Worm (Caenorhabditis elegans) whole organism, L3 larva: ENCODE data around the gene best-12.

ENCODE experiments used
- ZK546.5 ChIP-seq: sonication (generic microtip); optimal IDR thresholded peaks from 2 replicates; lab custom pipeline; 2017; ENCODE audit warnings: missing biosample characterization, missing genetic modification characterization
- ama-1 ChIP-seq: fragments of 150-350 bp; optimal IDR thresholded peaks from 2 replicates; lab custom pipeline; 2018
- ceh-9 ChIP-seq: sonication (generic microtip); optimal IDR thresholded peaks from 2 replicates; lab custom pipeline; 2018; ENCODE audit warnings: missing biosample characterization, missing genetic modification characterization
- elt-1 ChIP-seq: fragments of 150-350 bp; optimal IDR thresholded peaks from 2 replicates; lab custom pipeline; 2014; ENCODE audit warnings: missing biosample characterization, missing genetic modification characterization
- elt-3 ChIP-seq, 3 experiments: fragments of 150-350 bp in 1 of 3; sonication (generic microtip) in 2 of 3; optimal IDR thresholded peaks; 2 replicates in 2 of 3; 4 replicates in 1 of 3; lab custom pipeline; 2014 to 2017; ENCODE audit warnings: missing biosample characterization in 3 of 3, missing genetic modification characterization in 3 of 3
- fos-1 ChIP-seq: fragments of 150-350 bp; optimal IDR thresholded peaks from 2 replicates; lab custom pipeline; 2014; ENCODE audit warnings: missing biosample characterization, missing genetic modification characterization
- mdl-1 ChIP-seq: fragments of 150-350 bp; optimal IDR thresholded peaks from 2 replicates; lab custom pipeline; 2014; ENCODE audit warnings: missing biosample characterization, missing genetic modification characterization
- nhr-12 ChIP-seq: fragments of 150-350 bp; optimal IDR thresholded peaks from 2 replicates; lab custom pipeline; 2014; ENCODE audit warnings: missing biosample characterization, missing genetic modification characterization
- nhr-23 ChIP-seq: fragments of 150-350 bp; optimal IDR thresholded peaks from 2 replicates; lab custom pipeline; 2014; ENCODE audit warnings: missing biosample characterization, missing genetic modification reagents, missing genetic modification characterization
- sea-2 ChIP-seq: fragments of 150-350 bp; sonication (generic microtip); optimal IDR thresholded peaks from 4 replicates; lab custom pipeline; 2014; ENCODE audit warnings: missing biosample characterization, missing genetic modification reagents, missing genetic modification characterization
- snpc-4 ChIP-seq: fragments of 150-350 bp; optimal IDR thresholded peaks from 2 replicates; lab custom pipeline; 2014; ENCODE audit warnings: missing biosample characterization, missing genetic modification characterization
- unc-39 ChIP-seq: sonication (generic microtip); optimal IDR thresholded peaks from 4 replicates; lab custom pipeline; 2017; ENCODE audit warnings: missing biosample characterization, missing genetic modification characterization
- zag-1 ChIP-seq: fragments of 150-350 bp; optimal IDR thresholded peaks from 2 replicates; lab custom pipeline; 2014; ENCODE audit warnings: missing biosample characterization, missing genetic modification characterization
- ztf-11 ChIP-seq: fragments of 150-350 bp; optimal IDR thresholded peaks from 2 replicates; lab custom pipeline; 2014; ENCODE audit warnings: missing biosample characterization, missing genetic modification characterization

DNA sequence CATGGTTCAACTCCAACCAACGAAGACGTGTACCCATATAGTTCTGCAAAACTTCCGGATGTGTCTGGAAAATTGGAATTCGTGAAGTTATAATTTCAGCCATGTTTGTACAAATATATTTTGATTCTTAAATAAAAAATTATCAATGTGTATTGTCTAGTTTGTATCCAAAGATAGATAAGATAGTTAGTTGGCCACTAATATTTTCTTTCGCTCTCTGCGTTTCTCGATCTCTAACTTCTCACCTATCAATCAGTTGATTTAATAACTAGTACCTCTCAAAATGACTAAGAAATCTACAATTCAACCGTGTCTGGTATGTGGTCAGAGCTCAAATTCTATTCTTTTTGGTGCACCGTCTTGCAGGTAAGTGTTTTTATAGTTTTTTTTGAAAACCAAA, 21.9 kb downstream of the best-12 start, which contains the start of gene nhr-176:
- TF ChIP-seq ZK546.5 (tag; lab: Kevin White, UChicago) (no peak), nhr-12 (tag; lab: Kevin White, UChicago) (no peak), unc-39 (tag; lab: Kevin White, UChicago) (no peak), ztf-11 (tag; lab: Kevin White, UChicago) (no peak), fos-1 (tag; lab: Kevin White, UChicago) (no peak), zag-1 (tag; lab: Kevin White, UChicago) (no peak), nhr-23 (tag; lab: Kevin White, UChicago) (no peak), elt-1 (tag; lab: Kevin White, UChicago) (no peak), ama-1 (no peak), mdl-1 (tag; lab: Kevin White, UChicago) (no peak), snpc-4 (tag; lab: Kevin White, UChicago) (no peak), sea-2 (GFP tag; lab: Kevin White, UChicago) (no peak), elt-3 (tag; optimal IDR thresholded peaks at IDR 0.05; lab: Kevin White, UChicago) (no peak), ceh-9 (tag; lab: Kevin White, UChicago) (no peak)
